Fruit fly (Drosophila melanogaster) whole organism, pupa: Measurements from ENCODE around the gene CG43331.
A peak's percentile ranks its signal among the peaks of the same experiment; 100 is the strongest.

Experiments used
- CG10348 ChIP-seq: fragments of 200-800 bp; sonication (Bioruptor generic); IDR thresholded peaks from 2 replicates; pipeline ENCODE4 v1.3.6; 2022; ENCODE audit warnings: missing biosample characterization, missing genetic modification characterization
- CG12605 ChIP-seq: fragments of 200-800 bp; sonication (Bioruptor generic); IDR thresholded peaks from 2 replicates; pipeline ENCODE4 v1.3.6; 2022; ENCODE audit warnings: missing biosample characterization, missing genetic modification characterization
- CG13204 ChIP-seq: fragments of 200-800 bp; sonication (Bioruptor generic); optimal IDR thresholded peaks from 2 replicates; lab custom pipeline; 2018; ENCODE audit warnings: missing biosample characterization, mild to moderate bottlenecking, missing genetic modification characterization, moderate library complexity
- CG17806 ChIP-seq: fragments of 200-800 bp; sonication (Bioruptor generic); optimal IDR thresholded peaks from 2 replicates; lab custom pipeline; 2018; ENCODE audit warnings: missing biosample characterization, mild to moderate bottlenecking, missing genetic modification characterization, moderate library complexity
- CG4496 ChIP-seq: fragments of 200-800 bp; sonication (Bioruptor generic); IDR thresholded peaks from 3 replicates; pipeline ENCODE4 v1.3.6; 2022; ENCODE audit warnings: missing biosample characterization, missing genetic modification characterization
- CG8159 ChIP-seq: fragments of 200-800 bp; sonication (Bioruptor generic); optimal IDR thresholded peaks from 3 replicates; lab custom pipeline; 2018; ENCODE audit warnings: missing biosample characterization, mild to moderate bottlenecking, missing genetic modification characterization, moderate library complexity
- CG8301 ChIP-seq: fragments of 200-800 bp; sonication (Bioruptor generic); optimal IDR thresholded peaks from 2 replicates; lab custom pipeline; 2018; ENCODE audit warnings: missing biosample characterization, mild to moderate bottlenecking, missing genetic modification characterization
- CG9948 ChIP-seq: fragments of 200-800 bp; sonication (Bioruptor generic); optimal IDR thresholded peaks from 2 replicates; lab custom pipeline; 2018; ENCODE audit warnings: missing biosample characterization, mild to moderate bottlenecking, missing genetic modification characterization, moderate library complexity
- EcR ChIP-seq: fragments of 200-800 bp; sonication (Bioruptor generic); optimal IDR thresholded peaks from 3 replicates; lab custom pipeline; 2019; ENCODE audit warnings: missing biosample characterization, missing genetic modification characterization, mild to moderate bottlenecking, moderate library complexity, missing genetic modification reagents
- Ets98B ChIP-seq: fragments of 200-800 bp; sonication (Bioruptor generic); IDR thresholded peaks from 2 replicates; pipeline ENCODE4 v1.3.6; 2022; ENCODE audit warnings: missing biosample characterization, missing genetic modification characterization
- Pif1A ChIP-seq: fragments of 200-800 bp; sonication (Bioruptor generic); optimal IDR thresholded peaks from 3 replicates; lab custom pipeline; 2016; ENCODE audit warnings: missing biosample characterization, missing genetic modification characterization
- Snoo ChIP-seq: fragments of 200-800 bp; sonication (Bioruptor generic); optimal IDR thresholded peaks from 3 replicates; lab custom pipeline; 2017; ENCODE audit warnings: missing biosample characterization, mild to moderate bottlenecking, missing genetic modification characterization, inconsistent platforms
- gl ChIP-seq: fragments of 200-800 bp; sonication (Bioruptor generic); optimal IDR thresholded peaks from 2 replicates; lab custom pipeline; 2018; ENCODE audit warnings: missing biosample characterization, mild to moderate bottlenecking, missing genetic modification characterization
- rn ChIP-seq: fragments of 200-800 bp; sonication (Bioruptor generic); IDR thresholded peaks from 2 replicates; pipeline ENCODE4 v1.3.6; 2022; ENCODE audit warnings: missing biosample characterization, missing genetic modification characterization

- TF ChIP-seq Snoo (tag; lab: Kevin White, UChicago) (no peak), rn (GFP tag; lab: Robert Waterston, UW) (no peak), CG8159 (peak; percentile 44), CG13204 (GFP tag; lab: Kevin White, UChicago) (peak; percentile 73), CG17806 (peak; percentile 33), CG4496 (GFP tag; lab: Robert Waterston, UW) (no peak), CG10348 (GFP tag; lab: Robert Waterston, UW) (no peak), Pif1A (peak; percentile 47), CG8301 (peak; percentile 59), Ets98B (no peak), EcR (GFP tag; lab: Kevin White, UChicago) (no peak), CG12605 (GFP tag; lab: Robert Waterston, UW) (no peak), CG9948 (tag; lab: Kevin White, UChicago) (peak; percentile 53), gl (tag; lab: Kevin White, UChicago) (no peak)
Measured at dm6 chr3L:22466403-22466942, 37.2 kb downstream of the CG43331 start.
